Fruit fly (Drosophila melanogaster) whole organism, wandering third instar larva: Measurements from ENCODE around the gene CG12123.

Experiments
- Abd-B ChIP-seq: fragments of >200 bp; optimal IDR thresholded peaks from 2 replicates; lab custom pipeline; 2017; ENCODE audit warnings: missing biosample characterization, missing genetic modification characterization
- br ChIP-seq: fragments of 200-800 bp; sonication (Bioruptor generic); optimal IDR thresholded peaks from 2 replicates; lab custom pipeline; 2016; ENCODE audit warnings: missing biosample characterization, missing genetic modification characterization
- brk ChIP-seq: fragments of 200-800 bp; sonication (Bioruptor generic); optimal IDR thresholded peaks from 2 replicates; lab custom pipeline; 2016; ENCODE audit warnings: missing biosample characterization, mild to moderate bottlenecking, missing genetic modification characterization
- dl ChIP-seq, 2 experiments: fragments of 175-275, 200-275 bp in 1 of 2; fragments of 200-275 bp in 1 of 2; sonication (Bioruptor generic); optimal IDR thresholded peaks; lab custom pipeline; 2018; ENCODE audit warnings: mild to moderate bottlenecking in 2 of 2, missing biosample characterization in 2 of 2, missing genetic modification characterization in 2 of 2, moderate library complexity in 2 of 2; ENCODE audit not compliant: partially characterized antibody in 2 of 2, insufficient read depth in 1 of 2
- dmrt93B ChIP-seq: fragments of 200-800 bp; sonication (Bioruptor generic); optimal IDR thresholded peaks from 2 replicates; lab custom pipeline; 2018; ENCODE audit warnings: missing biosample characterization, mild to moderate bottlenecking, missing genetic modification characterization
- foxo ChIP-seq, 2 experiments: fragments of 200-800 bp; sonication (Bioruptor generic); optimal IDR thresholded peaks; 2 replicates in 1 of 2; 3 replicates in 1 of 2; lab custom pipeline; 2016 to 2017; ENCODE audit warnings: missing biosample characterization in 2 of 2, missing genetic modification characterization in 2 of 2
- pan ChIP-seq: fragments of >200 bp; optimal IDR thresholded peaks from 2 replicates; lab custom pipeline; 2017
- psq ChIP-seq: fragments of 200-800 bp; sonication (Bioruptor generic); optimal IDR thresholded peaks from 3 replicates; lab custom pipeline; 2017; ENCODE audit warnings: missing biosample characterization, mild to moderate bottlenecking, missing genetic modification characterization, moderate library complexity

DNA sequence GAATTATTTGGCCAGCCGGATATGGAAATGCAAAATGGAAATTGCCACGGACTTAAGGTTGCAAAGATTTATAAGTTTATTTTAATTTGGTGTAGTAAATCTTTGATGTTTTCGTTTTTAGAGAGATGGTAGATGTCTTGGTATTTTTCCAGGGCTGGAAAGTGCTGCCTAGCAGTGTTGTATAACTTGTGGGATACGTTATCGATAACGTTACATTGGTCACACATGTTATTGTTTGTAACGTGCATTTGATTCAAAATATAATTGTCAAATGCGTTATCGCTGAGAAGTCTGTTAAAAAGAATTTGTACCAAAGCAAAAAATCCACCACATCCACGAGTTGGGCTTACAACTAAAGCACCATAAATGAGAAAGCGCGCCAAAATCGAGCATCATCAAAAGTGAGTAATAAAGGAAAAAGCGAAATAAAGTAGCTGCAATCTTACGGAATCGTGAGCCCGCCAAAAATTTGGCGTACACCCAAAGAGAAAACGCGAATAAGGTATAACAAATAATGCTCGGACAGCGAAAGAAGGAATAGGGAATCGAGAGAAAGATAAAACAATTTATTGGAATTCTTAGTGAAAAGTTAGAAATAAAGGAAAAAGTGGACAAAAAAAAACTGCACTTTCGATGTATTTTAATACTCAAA, 34.9 kb downstream of the CG12123 start, which contains the start of gene PIG-T:
- no peak for TF ChIP-seq brk (GFP tag; lab: Kevin White, UChicago)
- TF ChIP-seq pan (lab: Kevin White, UChicago): no peak
- no peak for TF ChIP-seq dl (GFP tag; optimal IDR thresholded peaks at IDR 0.05; lab: Kevin White, UChicago; ENCODE audit: insufficient read depth in 1 of 2, partially characterized antibody in 2 of 2)
- no peak for TF ChIP-seq br (GFP tag; lab: Kevin White, UChicago)
- TF ChIP-seq Abd-B (GFP tag; lab: Kevin White, UChicago): no peak
- no peak for TF ChIP-seq psq
- no peak for TF ChIP-seq foxo (GFP tag; optimal IDR thresholded peaks at IDR 0.05; lab: Kevin White, UChicago)
- TF ChIP-seq dmrt93B (GFP tag; lab: Kevin White, UChicago): no peak
